Fruit fly (Drosophila melanogaster) whole organism, larva: ENCODE results near the gene CG13898.

Experiments
- noc ChIP-seq: fragments of 200-800 bp; sonication (Bioruptor generic); optimal IDR thresholded peaks from 3 replicates; lab custom pipeline; 2019; ENCODE audit warnings: missing biosample characterization, mild to moderate bottlenecking, missing genetic modification characterization, moderate library complexity

The CG13898 gene

dm6 chr3L:801860-802462 lies 1.9 kb downstream of the CG13898 start:
- no peak for TF ChIP-seq noc (tag; lab: Kevin White, UChicago)

DNA sequence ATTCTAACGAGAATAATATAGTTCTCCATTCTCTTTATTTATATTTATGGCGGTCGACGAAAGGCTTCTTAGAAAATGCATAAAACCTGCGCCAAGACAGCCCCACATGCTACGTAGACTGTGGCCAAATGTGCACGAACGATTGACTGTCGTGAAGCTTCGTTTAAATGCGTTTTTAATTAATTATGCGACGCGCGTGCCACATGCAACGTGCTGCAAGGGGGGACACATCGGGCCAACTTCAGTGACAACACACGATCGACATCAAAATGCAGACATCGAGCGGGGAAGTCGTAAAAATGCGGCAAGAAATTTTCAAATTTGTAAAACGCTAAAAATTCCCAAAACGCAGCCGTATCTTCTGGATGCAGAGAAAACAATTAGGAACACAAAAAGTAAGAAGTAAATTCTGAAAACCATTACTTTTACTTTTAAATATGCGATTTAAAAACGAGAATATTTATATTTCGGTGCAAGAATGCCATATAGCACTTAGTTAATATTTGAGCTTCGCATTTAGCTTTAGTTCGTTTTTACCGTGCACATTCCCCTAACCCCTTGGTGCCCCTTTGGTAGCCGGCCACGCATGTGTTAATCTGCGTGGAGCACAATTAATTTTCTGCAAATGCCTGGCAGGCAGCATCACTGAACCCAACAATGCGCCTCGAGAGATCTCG lies 3.9 kb downstream of the CG13898 start:
- no peak for TF ChIP-seq noc (tag; lab: Kevin White, UChicago)

dm6 chr3L:796926-797802 lies 6.7 kb downstream of the CG13898 start:
- no peak for TF ChIP-seq noc (tag; lab: Kevin White, UChicago)

DNA sequence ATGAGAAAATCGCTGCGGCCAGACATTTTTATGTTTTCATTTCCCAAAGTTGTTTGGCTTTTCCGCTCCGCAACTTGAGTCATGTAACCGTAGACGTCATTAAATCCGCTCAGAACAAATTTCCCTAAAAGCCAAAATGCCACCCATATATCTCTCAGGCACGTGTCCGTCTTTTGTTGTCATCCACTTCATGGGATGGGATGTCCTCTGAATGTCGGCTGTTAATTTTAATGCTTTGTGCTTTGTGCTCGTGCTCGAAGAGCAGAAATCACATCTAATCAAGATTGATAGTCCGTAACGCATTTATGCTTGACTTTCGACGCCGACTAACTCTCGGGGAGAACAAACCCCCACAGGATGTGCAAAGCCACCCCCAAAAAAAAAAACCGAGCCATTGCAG lies 8.8 kb downstream of the CG13898 start:
- no peak for TF ChIP-seq noc (tag; lab: Kevin White, UChicago)

DNA sequence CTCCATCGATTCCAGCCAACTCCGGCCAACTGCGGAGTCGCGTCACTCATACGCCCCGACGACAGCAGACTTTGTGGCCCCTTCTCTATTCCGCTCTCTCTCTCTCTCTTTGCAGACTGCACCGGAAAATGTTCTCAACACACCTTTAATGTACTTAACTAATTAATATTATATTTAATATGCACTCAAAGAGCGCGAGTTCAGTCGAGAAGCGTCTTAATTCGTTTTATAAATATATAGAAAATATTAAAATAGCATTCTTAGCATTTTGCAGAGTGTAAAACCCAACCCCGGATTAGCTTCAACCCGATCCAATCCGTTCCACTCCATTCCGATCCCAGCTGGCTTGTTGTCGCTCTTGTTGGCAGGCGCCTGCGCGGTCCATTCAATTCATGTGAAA lies 9.4 kb downstream of the CG13898 start:
- no peak for TF ChIP-seq noc (tag; lab: Kevin White, UChicago)

dm6 chr3L:793733-794320 lies 10.0 kb downstream of the CG13898 start:
- no peak for TF ChIP-seq noc (tag; lab: Kevin White, UChicago)

DNA sequence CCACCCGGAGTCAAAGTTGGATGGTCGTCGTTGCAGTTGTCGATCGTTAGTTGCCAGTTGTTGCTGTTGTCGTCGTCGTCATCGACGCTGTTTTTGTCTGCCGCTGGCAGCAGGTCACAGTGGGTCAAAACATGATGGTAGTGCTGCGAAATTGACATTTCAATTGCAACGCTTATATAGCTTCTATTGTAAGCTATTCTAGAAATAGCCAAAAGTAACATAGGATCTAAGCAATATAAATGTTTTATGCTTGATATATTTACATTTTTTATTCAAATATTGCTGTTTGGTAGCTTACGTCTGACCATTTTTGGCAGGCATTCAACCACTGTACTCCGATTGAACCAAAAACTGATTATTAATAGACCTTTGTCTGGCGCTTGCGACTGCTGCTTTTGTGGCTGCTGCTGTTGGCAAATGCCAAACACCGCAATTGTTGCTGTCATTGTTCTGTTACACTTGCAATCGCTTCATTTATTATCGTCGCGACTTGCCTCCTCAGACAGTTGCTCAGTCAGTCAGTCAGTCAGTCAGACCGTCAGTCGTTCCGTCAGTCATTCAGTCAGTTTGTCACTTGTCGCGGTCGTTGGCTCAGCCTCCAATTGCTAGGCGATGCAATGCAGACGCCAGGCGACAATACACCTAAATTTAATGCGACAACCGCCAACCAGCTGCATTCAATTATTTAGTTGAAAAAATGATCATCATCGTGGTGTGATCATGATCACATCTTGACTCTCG lies 12.4 kb downstream of the CG13898 start:
- TF ChIP-seq noc (tag; lab: Kevin White, UChicago) = peak; percentile 1

dm6 chr3L:788961-789360 lies 14.9 kb downstream of the CG13898 start:
- no peak for TF ChIP-seq noc (tag; lab: Kevin White, UChicago)

DNA sequence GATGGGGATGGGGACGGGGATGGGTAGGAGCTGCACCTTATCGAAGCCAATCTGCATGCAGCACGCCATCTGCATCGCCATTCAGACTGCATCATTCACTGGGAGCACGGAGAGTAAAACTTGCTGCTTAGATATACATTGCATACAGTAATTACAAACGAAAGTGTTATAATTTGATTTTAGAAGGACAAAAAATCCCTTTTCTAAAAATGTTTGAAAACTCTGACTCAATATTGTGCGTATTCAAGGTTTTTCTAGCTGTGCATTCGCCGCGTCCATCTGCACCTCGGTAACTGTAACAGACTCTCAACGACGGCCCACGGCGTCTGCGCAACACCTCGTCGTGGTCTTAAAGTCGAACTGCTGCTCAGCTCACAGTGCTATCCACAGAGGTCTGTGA lies 16.2 kb downstream of the CG13898 start:
- TF ChIP-seq noc (tag; lab: Kevin White, UChicago) = no peak

dm6 chr3L:786835-787234 lies 17.0 kb downstream of the CG13898 start:
- no peak for TF ChIP-seq noc (tag; lab: Kevin White, UChicago)

DNA sequence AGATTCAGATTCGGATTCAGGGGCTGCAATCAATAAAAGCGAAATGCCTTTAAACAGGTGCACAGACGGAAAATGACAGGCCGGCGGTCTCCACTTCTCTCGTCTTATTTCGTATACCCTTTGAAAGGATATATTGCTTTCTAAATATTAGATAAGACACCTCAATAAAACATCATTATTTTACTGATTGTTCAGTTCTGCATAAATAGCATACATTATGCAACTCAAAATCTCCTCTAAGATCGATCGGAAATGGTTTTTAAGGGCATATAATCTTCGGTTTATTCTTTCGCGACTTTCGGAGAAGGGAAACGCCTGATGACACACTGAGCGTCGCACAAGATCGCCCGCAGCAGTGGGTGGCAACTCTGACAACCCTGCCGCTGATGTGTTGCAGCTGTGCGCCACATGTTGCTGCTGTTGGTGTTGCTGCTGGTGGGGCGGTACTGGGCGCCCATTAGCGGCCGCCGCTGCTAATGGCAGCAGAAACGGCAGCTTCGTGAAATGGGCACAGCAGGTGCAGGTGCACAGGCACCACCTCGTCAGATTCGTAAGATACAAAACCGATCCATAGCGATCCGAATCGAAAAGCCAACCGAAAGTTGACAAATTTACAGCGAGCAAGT lies 18.0 kb downstream of the CG13898 start:
- TF ChIP-seq noc (tag; lab: Kevin White, UChicago) = no peak

DNA sequence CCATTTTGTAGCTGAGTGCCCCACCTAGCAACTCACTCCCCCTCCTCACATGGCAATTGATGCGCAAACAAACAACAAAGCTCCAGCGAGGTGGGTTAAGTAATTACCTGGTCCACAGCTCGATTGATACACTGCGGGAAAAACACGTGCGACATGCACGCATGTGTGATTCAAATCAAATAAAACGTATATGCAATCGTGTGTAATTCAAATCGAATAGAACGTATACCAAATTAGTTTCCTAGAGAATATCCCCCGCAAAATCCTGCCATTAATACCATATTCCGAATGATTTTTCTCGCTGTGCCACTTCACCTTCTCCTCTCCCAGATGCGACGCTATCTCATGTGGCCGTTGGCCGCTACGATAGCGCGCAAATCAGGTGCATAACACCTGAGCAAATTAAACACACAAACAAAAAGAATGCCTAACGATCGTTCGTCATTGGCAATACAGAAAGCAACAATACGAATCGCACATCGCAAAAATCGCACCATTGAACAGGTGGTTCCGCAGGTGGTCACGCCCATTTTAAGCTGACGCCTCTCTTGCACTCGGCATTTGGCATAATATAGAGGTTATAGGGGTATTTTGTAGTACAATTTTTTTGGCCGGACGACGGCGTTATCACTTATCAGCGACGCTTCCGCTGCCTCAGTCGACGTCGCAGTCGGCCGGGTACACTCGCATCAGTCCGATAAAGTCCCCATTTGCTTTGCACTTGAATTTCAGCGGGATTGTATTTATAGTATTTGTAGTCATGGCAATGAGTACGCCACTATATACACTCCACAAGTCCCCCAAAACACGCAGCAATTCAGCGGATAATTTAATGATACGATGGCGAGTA lies 19.5 kb downstream of the CG13898 start:
- peak; percentile 77 for TF ChIP-seq noc (tag; lab: Kevin White, UChicago)

DNA sequence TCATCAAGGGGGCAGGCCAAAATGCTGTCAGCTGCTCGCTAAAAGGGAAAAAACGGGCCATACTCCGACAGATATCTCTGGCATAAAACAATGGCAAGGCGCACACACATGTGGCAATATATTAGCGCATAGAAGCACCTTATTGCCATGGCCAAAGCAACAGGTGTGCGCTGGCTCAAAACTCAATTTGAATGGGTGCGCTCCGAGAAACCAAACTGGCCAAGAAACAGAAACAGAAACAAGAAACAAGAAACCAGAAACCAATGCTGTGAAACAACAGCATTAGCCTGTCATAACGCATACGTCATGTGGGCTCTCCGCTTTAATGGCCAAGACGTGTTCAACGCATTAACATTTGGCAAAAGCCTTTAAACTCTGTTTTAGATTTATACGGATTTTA lies 20.9 kb downstream of the CG13898 start:
- no peak for TF ChIP-seq noc (tag; lab: Kevin White, UChicago)

- TF ChIP-seq noc (tag; lab: Kevin White, UChicago) = no peak
These were observed 21.3 kb downstream of the CG13898 start for dm6 chr3L:782521-782920.
